Fruit fly (Drosophila melanogaster) whole organism, embryonic: ENCODE measurements around the gene drn.

Experiments
- Atf-2 ChIP-seq: fragments of 200-800 bp; sonication (Bioruptor generic); optimal IDR thresholded peaks from 2 replicates; lab custom pipeline; 2016; ENCODE audit warnings: missing biosample characterization, missing genetic modification characterization
- Atf3 ChIP-seq: fragments of 200-800 bp; sonication (Bioruptor generic); optimal IDR thresholded peaks from 3 replicates; lab custom pipeline; 2016; ENCODE audit warnings: missing biosample characterization, missing genetic modification characterization
- Atf6 ChIP-seq: fragments of 200-800 bp; sonication (Bioruptor generic); IDR thresholded peaks from 2 replicates; pipeline ENCODE4 v1.3.6; 2022; ENCODE audit warnings: missing biosample characterization, missing genetic modification characterization
- CG10267 ChIP-seq: fragments of 200-800 bp; sonication (Bioruptor generic); optimal IDR thresholded peaks from 2 replicates; lab custom pipeline; 2018; ENCODE audit warnings: missing biosample characterization, mild to moderate bottlenecking, missing genetic modification characterization, moderate library complexity
- CG10321 ChIP-seq: fragments of 200-800 bp; sonication (Bioruptor generic); IDR thresholded peaks from 2 replicates; pipeline ENCODE4 v1.3.6; 2022; ENCODE audit warnings: missing biosample characterization, missing genetic modification characterization
- CG11456 ChIP-seq: fragments of 200-800 bp; sonication (Bioruptor generic); IDR thresholded peaks from 3 replicates; pipeline ENCODE4 v1.3.6; 2022; ENCODE audit warnings: missing biosample characterization, missing genetic modification characterization
- CG11695 ChIP-seq: fragments of 200-800 bp; sonication (Bioruptor generic); IDR thresholded peaks from 3 replicates; pipeline ENCODE4 v1.3.6; 2022; ENCODE audit warnings: missing biosample characterization, missing genetic modification characterization
- CG11696 ChIP-seq: fragments of 200-800 bp; sonication (Bioruptor generic); IDR thresholded peaks from 2 replicates; pipeline ENCODE4 v1.3.6; 2022; ENCODE audit warnings: missing biosample characterization, missing genetic modification characterization
- CG12071 ChIP-seq: fragments of 200-800 bp; sonication (Bioruptor generic); optimal IDR thresholded peaks from 3 replicates; lab custom pipeline; 2018; ENCODE audit warnings: missing biosample characterization, mild to moderate bottlenecking, missing genetic modification characterization
- CG13624 ChIP-seq: fragments of 200-800 bp; sonication (Bioruptor generic); optimal IDR thresholded peaks from 2 replicates; lab custom pipeline; 2016; ENCODE audit warnings: missing biosample characterization, missing genetic modification characterization
- CG15696 ChIP-seq: fragments of 200-800 bp; sonication (Bioruptor generic); optimal IDR thresholded peaks from 2 replicates; lab custom pipeline; 2019; ENCODE audit warnings: missing biosample characterization, mild to moderate bottlenecking, missing genetic modification characterization, moderate library complexity
- CG18262 ChIP-seq: fragments of 200-800 bp; optimal IDR thresholded peaks from 3 replicates; lab custom pipeline; 2019; ENCODE audit warnings: missing biosample characterization, mild to moderate bottlenecking, missing genetic modification characterization, moderate library complexity
- CG2678 ChIP-seq: fragments of 200-800 bp; sonication (Bioruptor generic); optimal IDR thresholded peaks from 3 replicates; lab custom pipeline; 2019; ENCODE audit warnings: missing biosample characterization, mild to moderate bottlenecking, missing genetic modification characterization, moderate library complexity
- CG31441 ChIP-seq: fragments of 200-800 bp; sonication (Bioruptor generic); IDR thresholded peaks from 2 replicates; pipeline ENCODE4 v1.3.6; 2022; ENCODE audit warnings: missing biosample characterization, missing genetic modification characterization
- CG3838 ChIP-seq: fragments of 200-800 bp; sonication (Bioruptor generic); optimal IDR thresholded peaks from 3 replicates; lab custom pipeline; 2016; ENCODE audit warnings: missing biosample characterization, missing genetic modification characterization
- CG3847 ChIP-seq: fragments of 200-800 bp; sonication (Bioruptor generic); IDR thresholded peaks from 2 replicates; pipeline ENCODE4 v1.3.6; 2022; ENCODE audit warnings: missing biosample characterization, missing genetic modification characterization
- CG6654 ChIP-seq: fragments of 200-800 bp; sonication (Bioruptor generic); optimal IDR thresholded peaks from 2 replicates; lab custom pipeline; 2017; ENCODE audit warnings: missing biosample characterization, mild to moderate bottlenecking, missing genetic modification characterization
- CG8944 ChIP-seq: fragments of 200-800 bp; sonication (Bioruptor generic); optimal IDR thresholded peaks from 3 replicates; lab custom pipeline; 2016; ENCODE audit warnings: missing biosample characterization, missing genetic modification characterization
- CG9609 ChIP-seq: fragments of 200-800 bp; sonication (Bioruptor generic); optimal IDR thresholded peaks from 3 replicates; lab custom pipeline; 2016; ENCODE audit warnings: missing biosample characterization, missing genetic modification characterization
- CG9932 ChIP-seq: fragments of 200-800 bp; sonication (Bioruptor generic); IDR thresholded peaks from 2 replicates; pipeline ENCODE4 v1.3.6; 2022; ENCODE audit warnings: missing biosample characterization, missing genetic modification characterization
- CkIIα-i1 ChIP-seq: fragments of 200-800 bp; sonication (Bioruptor generic); IDR thresholded peaks from 2 replicates; pipeline ENCODE4 v1.3.6; 2022; ENCODE audit warnings: missing biosample characterization, missing genetic modification characterization
- Dbx ChIP-seq: fragments of 200-800 bp; sonication (Bioruptor generic); IDR thresholded peaks from 3 replicates; pipeline ENCODE4 v1.3.6; 2022; ENCODE audit warnings: missing biosample characterization, missing genetic modification characterization
- Drgx ChIP-seq: fragments of 200-800 bp; sonication (Bioruptor generic); IDR thresholded peaks from 2 replicates; pipeline ENCODE4 v1.3.6; 2022; ENCODE audit warnings: missing biosample characterization, missing genetic modification characterization
- ERR ChIP-seq: fragments of 200-800 bp; sonication (Bioruptor generic); optimal IDR thresholded peaks from 2 replicates; lab custom pipeline; 2016; ENCODE audit warnings: missing biosample characterization, missing genetic modification characterization
- Hey ChIP-seq: fragments of 200-800 bp; sonication (Bioruptor generic); optimal IDR thresholded peaks from 3 replicates; lab custom pipeline; 2018; ENCODE audit warnings: missing biosample characterization, mild to moderate bottlenecking, missing genetic modification characterization
- Max ChIP-seq: fragments of 200-800 bp; sonication (Bioruptor generic); optimal IDR thresholded peaks from 2 replicates; lab custom pipeline; 2016; ENCODE audit warnings: missing biosample characterization, mild to moderate bottlenecking, missing genetic modification characterization
- Nf-YB ChIP-seq: fragments of 200-800 bp; sonication (Bioruptor generic); optimal IDR thresholded peaks from 3 replicates; lab custom pipeline; 2019; ENCODE audit warnings: missing biosample characterization, mild to moderate bottlenecking, missing genetic modification characterization, moderate library complexity
- Ravus ChIP-seq: fragments of 200-800 bp; sonication (Bioruptor generic); IDR thresholded peaks from 2 replicates; pipeline ENCODE4 v1.3.6; 2022; ENCODE audit warnings: missing biosample characterization, missing genetic modification characterization
- Stat92E ChIP-seq, 3 experiments: fragments of >200 bp in 2 of 3; fragments of 200-800 bp in 1 of 3; sonication (Bioruptor generic) in 1 of 3; optimal IDR thresholded peaks; 2 replicates each; lab custom pipeline; 2017 to 2019; ENCODE audit warnings: missing biosample characterization in 3 of 3, missing genetic modification characterization in 3 of 3, mild to moderate bottlenecking in 1 of 3, moderate library complexity in 1 of 3
- Xrp1 ChIP-seq: fragments of 200-800 bp; sonication (Bioruptor generic); IDR thresholded peaks from 2 replicates; pipeline ENCODE4 v1.3.6; 2022; ENCODE audit warnings: missing biosample characterization, missing genetic modification characterization
- bab2 ChIP-seq: fragments of 200-800 bp; sonication (Bioruptor generic); optimal IDR thresholded peaks from 2 replicates; lab custom pipeline; 2016; ENCODE audit warnings: missing biosample characterization, missing genetic modification characterization
- bcd ChIP-seq: fragments of 200-800 bp; sonication (Bioruptor generic); optimal IDR thresholded peaks from 2 replicates; lab custom pipeline; 2017; ENCODE audit warnings: missing biosample characterization, mild to moderate bottlenecking, missing genetic modification characterization
- bsh ChIP-seq, 2 experiments: fragments of 200-800 bp; sonication (Bioruptor generic); optimal IDR thresholded peaks; 2 replicates each; lab custom pipeline; 2017 to 2018; ENCODE audit warnings: mild to moderate bottlenecking in 2 of 2, missing biosample characterization in 2 of 2, missing genetic modification characterization in 2 of 2, moderate library complexity in 1 of 2
- ci ChIP-seq: fragments of 200-800 bp; sonication (Bioruptor generic); IDR thresholded peaks from 3 replicates; pipeline ENCODE4 v1.3.6; 2022; ENCODE audit warnings: missing biosample characterization, missing genetic modification characterization
- crc ChIP-seq: fragments of 200-800 bp; sonication (Bioruptor generic); optimal IDR thresholded peaks from 2 replicates; lab custom pipeline; 2016; ENCODE audit warnings: missing biosample characterization, missing genetic modification characterization
- dmrt11E ChIP-seq: fragments of 200-800 bp; sonication (Bioruptor generic); optimal IDR thresholded peaks from 3 replicates; lab custom pipeline; 2018; ENCODE audit warnings: missing biosample characterization, mild to moderate bottlenecking, missing genetic modification characterization, moderate library complexity
- dysf ChIP-seq: fragments of 200-800 bp; sonication (Bioruptor generic); IDR thresholded peaks from 3 replicates; pipeline ENCODE4 v1.3.6; 2022; ENCODE audit warnings: missing biosample characterization, missing genetic modification characterization
- emc ChIP-seq: fragments of 200-800 bp; sonication (Bioruptor generic); optimal IDR thresholded peaks from 2 replicates; lab custom pipeline; 2016; ENCODE audit warnings: missing biosample characterization, missing genetic modification characterization
- fu2 ChIP-seq: fragments of 200-800 bp; sonication (Bioruptor generic); optimal IDR thresholded peaks from 2 replicates; lab custom pipeline; 2016; ENCODE audit warnings: missing biosample characterization, missing genetic modification characterization
- gem ChIP-seq: fragments of 200-800 bp; sonication (Bioruptor generic); optimal IDR thresholded peaks from 2 replicates; lab custom pipeline; 2019; ENCODE audit warnings: missing biosample characterization, mild to moderate bottlenecking, missing genetic modification characterization, moderate library complexity
- grau ChIP-seq: fragments of 200-800 bp; optimal IDR thresholded peaks from 3 replicates; lab custom pipeline; 2019; ENCODE audit warnings: missing biosample characterization, mild to moderate bottlenecking, missing genetic modification characterization, moderate library complexity
- hb ChIP-seq: fragments of 200-800 bp; sonication (Bioruptor generic); IDR thresholded peaks from 3 replicates; pipeline ENCODE4 v1.3.6; 2022; ENCODE audit warnings: missing biosample characterization, missing genetic modification characterization; ENCODE audit not compliant: partially characterized antibody
- jigr1 ChIP-seq: fragments of 200-800 bp; sonication (Bioruptor generic); IDR thresholded peaks from 3 replicates; pipeline ENCODE4 v1.3.6; 2022; ENCODE audit warnings: missing biosample characterization, missing genetic modification characterization
- mirr ChIP-seq: fragments of 200-800 bp; sonication (Bioruptor generic); optimal IDR thresholded peaks from 3 replicates; lab custom pipeline; 2018; ENCODE audit warnings: missing biosample characterization, mild to moderate bottlenecking, missing genetic modification characterization
- otp ChIP-seq: fragments of 200-800 bp; sonication (Bioruptor generic); IDR thresholded peaks from 3 replicates; pipeline ENCODE4, ENCODE4 v1.3.6; 2022; ENCODE audit warnings: missing biosample characterization, missing genetic modification characterization
- pb ChIP-seq: fragments of 200-800 bp; sonication (Bioruptor generic); optimal IDR thresholded peaks from 3 replicates; lab custom pipeline; 2016; ENCODE audit warnings: missing biosample characterization, missing genetic modification characterization
- pho ChIP-seq: fragments of 200-800 bp; sonication (Bioruptor generic); optimal IDR thresholded peaks from 2 replicates; lab custom pipeline; 2016; ENCODE audit warnings: missing biosample characterization, missing genetic modification characterization
- pum ChIP-seq: fragments of 200-800 bp; sonication (Bioruptor generic); optimal IDR thresholded peaks from 2 replicates; lab custom pipeline; 2016; ENCODE audit warnings: missing biosample characterization, missing genetic modification characterization
- sd ChIP-seq: fragments of 200-800 bp; sonication (Bioruptor generic); optimal IDR thresholded peaks from 3 replicates; lab custom pipeline; 2018; ENCODE audit warnings: missing biosample characterization, mild to moderate bottlenecking, missing genetic modification characterization, moderate library complexity
- sens ChIP-seq: fragments of 200-800 bp; sonication (Bioruptor generic); peaks from one replicate; lab custom pipeline; 2016; ENCODE audit warnings: missing biosample characterization, missing genetic modification characterization

drn gene

DNA sequence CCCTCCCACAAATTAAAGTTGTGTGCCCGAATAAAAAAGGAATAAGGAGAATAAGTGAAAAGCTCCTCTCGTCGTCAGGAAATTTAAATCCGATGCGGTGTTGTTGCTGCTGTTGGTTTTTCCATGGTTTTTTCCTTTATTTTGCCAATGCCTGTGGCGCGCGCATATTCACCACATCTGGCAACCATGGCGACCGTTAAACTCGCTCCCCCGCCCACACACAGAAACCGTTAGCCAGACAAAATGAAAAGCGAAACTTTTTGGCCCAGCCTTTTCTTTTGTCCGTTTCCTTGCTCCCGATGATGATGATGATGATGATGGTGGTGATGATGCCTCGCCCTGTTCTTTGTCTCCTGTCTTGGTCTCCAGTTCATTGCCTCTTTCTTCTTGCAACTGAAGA is 5.9 kb downstream of the drn start (continued):
- no peak for TF ChIP-seq CG8944
- peak; percentile 30; the same call in 1 of the 2 replicates for TF ChIP-seq Drgx (GFP tag; lab: Robert Waterston, UW)
- TF ChIP-seq CG9932 (GFP tag; lab: Robert Waterston, UW): 0 out of 2 replicates have a peak, but pooled peaks have one; percentile 7
- TF ChIP-seq bsh (GFP tag; optimal IDR thresholded peaks at IDR 0.05; lab: Kevin White, UChicago): no peak
- TF ChIP-seq mirr: no peak
- TF ChIP-seq CG6654 (GFP tag; lab: Kevin White, UChicago): no peak

DNA sequence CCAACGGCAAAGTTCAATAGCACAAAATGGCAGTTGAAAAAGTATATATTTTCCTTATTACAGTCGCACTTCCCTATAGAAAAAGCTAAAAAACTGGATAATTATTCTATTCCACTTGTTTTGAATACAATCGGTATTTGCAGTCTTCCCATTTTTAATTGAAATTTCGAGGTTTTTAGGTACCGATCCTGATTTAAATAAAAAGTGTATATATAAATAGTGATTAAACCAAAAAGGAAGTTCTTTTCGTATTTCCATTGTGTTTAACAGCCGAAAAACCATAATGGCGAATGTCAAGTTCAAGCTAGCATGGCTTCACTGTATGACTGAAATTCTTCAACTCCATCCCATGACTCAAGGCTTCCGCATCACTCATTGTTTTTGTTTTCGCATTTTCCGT is 6.5 kb downstream of the drn start:
- TF ChIP-seq CkIIα-i1 (GFP tag; lab: Robert Waterston, UW) (no peak), Atf6 (GFP tag; lab: Robert Waterston, UW) (no peak), CG12071 (GFP tag; lab: Kevin White, UChicago) (no peak), ERR (GFP tag; lab: Kevin White, UChicago) (no peak), Drgx (GFP tag; lab: Robert Waterston, UW) (peak; percentile 22; the same call in 1 of the 2 replicates), CG13624 (GFP tag; lab: Kevin White, UChicago) (no peak), Hey (tag; lab: Kevin White, UChicago) (no peak), ci (GFP tag; lab: Robert Waterston, UW) (no peak), CG11695 (GFP tag; lab: Robert Waterston, UW) (0 out of 3 replicates have a peak, but pooled peaks have one; percentile 14), Nf-YB (GFP tag; lab: Kevin White, UChicago) (no peak), Xrp1 (peak; percentile 20; the same call in 1 of the 2 replicates), emc (GFP tag; lab: Kevin White, UChicago) (no peak), CG10321 (no peak), dysf (0 out of 3 replicates have a peak, but pooled peaks have one; percentile 8), CG10267 (no peak), CG3838 (GFP tag; lab: Kevin White, UChicago) (no peak), Atf3 (no peak), hb (GFP tag; lab: Robert Waterston, UW) (no peak), bcd (GFP tag; lab: Kevin White, UChicago) (no peak), Ravus (GFP tag; lab: Robert Waterston, UW) (no peak), CG11696 (no peak), jigr1 (GFP tag; lab: Robert Waterston, UW) (no peak), sd (tag; lab: Kevin White, UChicago) (no peak), pho (GFP tag; lab: Kevin White, UChicago) (no peak), gem (tag; lab: Kevin White, UChicago) (peak; percentile 5), grau (peak; percentile 70), sens (GFP tag; lab: Kevin White, UChicago) (peak; percentile 64)
- TF ChIP-seq, all 482 proteins: peak for 7

DNA sequence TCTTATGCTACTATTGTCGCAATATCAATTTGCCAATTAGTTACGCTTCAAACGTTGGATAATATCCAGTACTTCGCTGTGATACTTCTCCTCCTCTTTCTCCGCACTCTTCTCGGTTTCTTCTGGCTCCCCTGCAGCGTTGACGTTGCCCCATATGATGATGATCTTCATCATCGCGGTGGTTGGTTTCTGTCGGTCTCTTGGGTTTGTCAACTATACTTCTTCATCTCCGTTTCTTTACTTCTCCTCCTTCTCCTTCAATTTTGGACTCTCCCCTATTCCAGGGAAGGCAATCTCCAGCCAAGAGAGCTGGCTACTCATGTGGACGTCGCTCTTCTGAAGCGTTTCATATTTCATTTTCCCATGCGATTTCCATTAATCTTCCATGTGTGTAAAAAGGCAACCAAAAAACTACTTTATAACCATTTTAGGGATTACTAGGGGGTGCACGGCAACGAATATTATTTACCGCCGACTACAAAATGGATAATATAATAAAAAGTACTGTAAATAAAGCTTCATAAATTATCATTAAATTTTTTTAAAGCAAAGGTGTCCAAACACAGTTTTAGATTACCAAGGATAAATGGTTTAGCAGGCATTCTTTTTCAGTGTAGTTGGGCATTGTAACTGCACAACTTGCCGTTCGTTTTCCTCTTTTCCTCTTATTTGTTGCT is 7.8 kb downstream of the drn start:
- TF ChIP-seq otp (GFP tag; lab: Robert Waterston, UW) (no peak), CG10267 (peak; percentile 20), Stat92E (GFP tag; optimal IDR thresholded peaks at IDR 0.05; lab: Kevin White, UChicago) (no peak), CG2678 (tag; lab: Kevin White, UChicago) (peak; percentile 20), Atf-2 (no peak), crc (GFP tag; lab: Kevin White, UChicago) (no peak), Dbx (GFP tag; lab: Robert Waterston, UW) (no peak), dmrt11E (peak; percentile 71), CG15696 (tag; lab: Kevin White, UChicago) (peak; percentile 41), CG31441 (0 out of 2 replicates have a peak, but pooled peaks have one; percentile 39), CG18262 (tag; lab: Kevin White, UChicago) (peak; percentile 51), fu2 (no peak), CG11456 (GFP tag; lab: Robert Waterston, UW) (no peak), CG3847 (no peak), CG9609 (no peak), pum (GFP tag; lab: Kevin White, UChicago) (no peak), bab2 (GFP tag; lab: Kevin White, UChicago) (no peak), pb (GFP tag; lab: Kevin White, UChicago) (no peak), Max (GFP tag; lab: Kevin White, UChicago) (no peak)
